Worm (Caenorhabditis elegans) whole organism, L3 larva: ENCODE results near the gene iff-2.

ENCODE experiments used
- R02D3.7 ChIP-seq: fragments of 150-350 bp; optimal IDR thresholded peaks from 2 replicates; lab custom pipeline; 2014; ENCODE audit warnings: missing biosample characterization, missing genetic modification characterization
- ZK546.5 ChIP-seq: sonication (generic microtip); optimal IDR thresholded peaks from 2 replicates; lab custom pipeline; 2017; ENCODE audit warnings: missing biosample characterization, missing genetic modification characterization
- ceh-9 ChIP-seq: sonication (generic microtip); optimal IDR thresholded peaks from 2 replicates; lab custom pipeline; 2018; ENCODE audit warnings: missing biosample characterization, missing genetic modification characterization
- daf-12 ChIP-seq: fragments of 150-350 bp; optimal IDR thresholded peaks from 2 replicates; lab custom pipeline; 2014; ENCODE audit warnings: missing biosample characterization, missing genetic modification reagents, missing genetic modification characterization
- egl-27 ChIP-seq: sonication (generic microtip); optimal IDR thresholded peaks from 4 replicates; lab custom pipeline; 2017; ENCODE audit warnings: missing biosample characterization, missing genetic modification reagents, missing genetic modification characterization
- egl-5 ChIP-seq: fragments of 150-350 bp; optimal IDR thresholded peaks from 2 replicates; lab custom pipeline; 2017; ENCODE audit warnings: missing biosample characterization, missing genetic modification reagents, missing genetic modification characterization, inconsistent platforms
- elt-1 ChIP-seq: fragments of 150-350 bp; optimal IDR thresholded peaks from 2 replicates; lab custom pipeline; 2014; ENCODE audit warnings: missing biosample characterization, missing genetic modification characterization
- elt-2 ChIP-seq: sonication (generic microtip); optimal IDR thresholded peaks from 2 replicates; lab custom pipeline; 2016; ENCODE audit warnings: missing genetic modification reagents, mild to moderate bottlenecking, missing genetic modification characterization, missing compliant biosample characterization
- elt-3 ChIP-seq, 3 experiments: fragments of 150-350 bp in 1 of 3; sonication (generic microtip) in 2 of 3; optimal IDR thresholded peaks; 2 replicates in 2 of 3; 4 replicates in 1 of 3; lab custom pipeline; 2014 to 2017; ENCODE audit warnings: missing biosample characterization in 3 of 3, missing genetic modification characterization in 3 of 3
- fkh-10 ChIP-seq: sonication (generic microtip); optimal IDR thresholded peaks from 2 replicates; lab custom pipeline; 2017; ENCODE audit warnings: missing biosample characterization, missing genetic modification reagents, missing genetic modification characterization
- fkh-2 ChIP-seq: fragments of 150-350 bp; optimal IDR thresholded peaks from 2 replicates; lab custom pipeline; 2014; ENCODE audit warnings: missing biosample characterization, missing genetic modification reagents, missing genetic modification characterization
- fos-1 ChIP-seq: fragments of 150-350 bp; optimal IDR thresholded peaks from 2 replicates; lab custom pipeline; 2014; ENCODE audit warnings: missing biosample characterization, missing genetic modification characterization
- jun-1 ChIP-seq: fragments of 150-350 bp; optimal IDR thresholded peaks from 2 replicates; lab custom pipeline; 2014; ENCODE audit warnings: missing biosample characterization, missing genetic modification reagents, missing genetic modification characterization
- lin-15B ChIP-seq: fragments of 150-350 bp; optimal IDR thresholded peaks from 2 replicates; lab custom pipeline; 2014; ENCODE audit warnings: missing biosample characterization, missing genetic modification characterization
- lin-39 ChIP-seq: fragments of 150-350 bp; optimal IDR thresholded peaks from 2 replicates; lab custom pipeline; 2018; ENCODE audit warnings: missing biosample characterization, missing genetic modification reagents, missing genetic modification characterization
- nfya-1 ChIP-seq: sonication (generic microtip); optimal IDR thresholded peaks from 2 replicates; lab custom pipeline; 2017; ENCODE audit warnings: missing genetic modification characterization, mild to moderate bottlenecking, missing compliant biosample characterization, antibody characterized with exemption, moderate library complexity; ENCODE audit not compliant: insufficient read depth
- nhr-11 ChIP-seq: fragments of 150-350 bp; optimal IDR thresholded peaks from 2 replicates; lab custom pipeline; 2014; ENCODE audit warnings: missing biosample characterization, missing genetic modification characterization
- nhr-12 ChIP-seq: fragments of 150-350 bp; optimal IDR thresholded peaks from 2 replicates; lab custom pipeline; 2014; ENCODE audit warnings: missing biosample characterization, missing genetic modification characterization
- nhr-25 ChIP-seq: sonication (generic microtip); optimal IDR thresholded peaks from 2 replicates; lab custom pipeline; 2017; ENCODE audit warnings: missing biosample characterization, missing genetic modification characterization
- nhr-28 ChIP-seq: fragments of 150-350 bp; optimal IDR thresholded peaks from 2 replicates; lab custom pipeline; 2014; ENCODE audit warnings: missing biosample characterization, missing genetic modification characterization
- nhr-43 ChIP-seq: sonication (generic microtip); optimal IDR thresholded peaks from 2 replicates; lab custom pipeline; 2016; ENCODE audit warnings: mild to moderate bottlenecking, missing genetic modification characterization, missing compliant biosample characterization; ENCODE audit not compliant: poor library complexity, severe bottlenecking
- nhr-67 ChIP-seq: fragments of 150-350 bp; optimal IDR thresholded peaks from 2 replicates; lab custom pipeline; 2014; ENCODE audit warnings: missing biosample characterization, missing genetic modification characterization
- nhr-76 ChIP-seq: fragments of 150-350 bp; sonication (generic microtip); optimal IDR thresholded peaks from 5 replicates; lab custom pipeline; 2014; ENCODE audit warnings: missing biosample characterization, missing genetic modification characterization
- nhr-77 ChIP-seq: fragments of 150-350 bp; optimal IDR thresholded peaks from 2 replicates; lab custom pipeline; 2014; ENCODE audit warnings: missing biosample characterization, missing genetic modification characterization
- pha-4 ChIP-seq: fragments of 150-350 bp; optimal IDR thresholded peaks from 2 replicates; lab custom pipeline; 2014; ENCODE audit warnings: missing biosample characterization, missing genetic modification reagents, missing genetic modification characterization
- pqm-1 ChIP-seq: fragments of 150-350 bp; optimal IDR thresholded peaks from 2 replicates; lab custom pipeline; 2017; ENCODE audit warnings: missing biosample characterization, missing genetic modification characterization, inconsistent platforms
- sea-2 ChIP-seq: fragments of 150-350 bp; sonication (generic microtip); optimal IDR thresholded peaks from 4 replicates; lab custom pipeline; 2014; ENCODE audit warnings: missing biosample characterization, missing genetic modification reagents, missing genetic modification characterization
- skn-1 ChIP-seq: fragments of 150-350 bp; optimal IDR thresholded peaks from 2 replicates; lab custom pipeline; 2014; ENCODE audit warnings: missing biosample characterization, missing genetic modification characterization
- snpc-4 ChIP-seq: fragments of 150-350 bp; optimal IDR thresholded peaks from 2 replicates; lab custom pipeline; 2014; ENCODE audit warnings: missing biosample characterization, missing genetic modification characterization
- tbx-2 ChIP-seq: sonication (generic microtip); optimal IDR thresholded peaks from 2 replicates; lab custom pipeline; 2016; ENCODE audit warnings: mild to moderate bottlenecking, missing genetic modification characterization, missing compliant biosample characterization
- unc-62 ChIP-seq: fragments of 150-350 bp; sonication (generic microtip); optimal IDR thresholded peaks from 4 replicates; lab custom pipeline; 2014; ENCODE audit warnings: missing biosample characterization, missing genetic modification reagents, missing genetic modification characterization
- zag-1 ChIP-seq: fragments of 150-350 bp; optimal IDR thresholded peaks from 2 replicates; lab custom pipeline; 2014; ENCODE audit warnings: missing biosample characterization, missing genetic modification characterization
- ztf-4 ChIP-seq: fragments of 150-350 bp; optimal IDR thresholded peaks from 2 replicates; lab custom pipeline; 2014; ENCODE audit warnings: missing biosample characterization, missing genetic modification characterization

The iff-2 gene

ce11 chrII:8569038-8569977 is 8.1 kb upstream of the iff-2 start, which contains the start of the genes col-38 and rpl-5 (continued):
- TF ChIP-seq unc-62 (GFP tag; lab: Kevin White, UChicago) (peak; percentile 28), tbx-2 (tag; lab: Kevin White, UChicago) (peak; percentile 38), pha-4 (peak; percentile 99), elt-1 (peak; percentile 23), elt-3 (tag; optimal IDR thresholded peaks at IDR 0.05; lab: Kevin White, UChicago) (no peak), nhr-28 (tag; lab: Kevin White, UChicago) (no peak), nhr-77 (tag; lab: Kevin White, UChicago) (no peak), daf-12 (tag; lab: Kevin White, UChicago) (no peak), fkh-2 (tag; lab: Kevin White, UChicago) (no peak), fos-1 (tag; lab: Kevin White, UChicago) (no peak), egl-27 (tag; lab: Kevin White, UChicago) (no peak), pqm-1 (tag; lab: Kevin White, UChicago) (peak; percentile 51), ceh-9 (tag; lab: Kevin White, UChicago) (no peak), sea-2 (GFP tag; lab: Kevin White, UChicago) (no peak), egl-5 (tag; lab: Kevin White, UChicago) (peak; percentile 87), R02D3.7 (tag; lab: Kevin White, UChicago) (peak; percentile 73), lin-15B (tag; lab: Kevin White, UChicago) (peak; percentile 97), skn-1 (tag; lab: Kevin White, UChicago) (peak; percentile 78), snpc-4 (tag; lab: Kevin White, UChicago) (peak; percentile 78), nhr-25 (tag; lab: Kevin White, UChicago) (peak; percentile 94)

- TF ChIP-seq nhr-43 (tag; lab: Kevin White, UChicago) (no peak), nhr-76 (tag; lab: Kevin White, UChicago) (no peak), nhr-67 (tag; lab: Kevin White, UChicago) (no peak), unc-62 (GFP tag; lab: Kevin White, UChicago) (no peak), egl-27 (tag; lab: Kevin White, UChicago) (no peak), ztf-4 (tag; lab: Kevin White, UChicago) (no peak), nhr-11 (tag; lab: Kevin White, UChicago) (no peak)
Observed at ce11 chrII:8568234-8568969, 7.2 kb upstream of the iff-2 start.

- TF ChIP-seq elt-1 (no peak), pqm-1 (tag; lab: Kevin White, UChicago) (peak; percentile 98), zag-1 (tag; lab: Kevin White, UChicago) (no peak), snpc-4 (tag; lab: Kevin White, UChicago) (no peak), pha-4 (peak; percentile 80), skn-1 (tag; lab: Kevin White, UChicago) (no peak), jun-1 (tag; lab: Kevin White, UChicago) (peak; percentile 55), fkh-10 (GFP tag; lab: Kevin White, UChicago) (no peak), R02D3.7 (tag; lab: Kevin White, UChicago) (no peak), ZK546.5 (tag; lab: Kevin White, UChicago) (no peak), lin-39 (no peak), nfya-1 (tag; lab: Kevin White, UChicago) (no peak), elt-2 (tag; lab: Kevin White, UChicago) (peak; percentile 95), egl-5 (tag; lab: Kevin White, UChicago) (no peak), nhr-12 (tag; lab: Kevin White, UChicago) (no peak)
Observed at ce11 chrII:8566806-8567266, 5.7 kb upstream of the iff-2 start, which contains the start of gene F54C9.3. TSS of gene F54C9.3 (minus strand) at chrII:8566856.
